Fruit fly (Drosophila melanogaster) whole organism, prepupa: ENCODE results near the gene Reg-2.

Experiments
- CG10631 ChIP-seq: fragments of 200-800 bp; sonication (Bioruptor generic); optimal IDR thresholded peaks from 2 replicates; lab custom pipeline; 2016; ENCODE audit warnings: missing biosample characterization, missing genetic modification characterization
- CG10669 ChIP-seq: fragments of 200-800 bp; sonication (Bioruptor generic); optimal IDR thresholded peaks from 3 replicates; lab custom pipeline; 2018; ENCODE audit warnings: missing biosample characterization, mild to moderate bottlenecking, missing genetic modification characterization, moderate library complexity
- CG11294 ChIP-seq: fragments of 200-800 bp; sonication (Bioruptor generic); IDR thresholded peaks from 2 replicates; pipeline ENCODE4 v1.3.6; 2022; ENCODE audit warnings: missing biosample characterization, missing genetic modification characterization
- CG11762 ChIP-seq: fragments of 200-800 bp; sonication (Bioruptor generic); optimal IDR thresholded peaks from 3 replicates; lab custom pipeline; 2016; ENCODE audit warnings: missing biosample characterization, missing genetic modification characterization; ENCODE audit not compliant: insufficient read depth
- CG11902 ChIP-seq: fragments of 200-800 bp; sonication (Bioruptor generic); optimal IDR thresholded peaks from 3 replicates; lab custom pipeline; 2016; ENCODE audit warnings: missing biosample characterization, missing genetic modification characterization
- CG15336 ChIP-seq: fragments of 200-800 bp; sonication (Bioruptor generic); IDR thresholded peaks from 2 replicates; pipeline ENCODE4 v1.3.6; 2022; ENCODE audit warnings: missing biosample characterization, missing genetic modification characterization
- CG1621 ChIP-seq: fragments of 200-800 bp; sonication (Bioruptor generic); optimal IDR thresholded peaks from 3 replicates; lab custom pipeline; 2018; ENCODE audit warnings: missing biosample characterization, mild to moderate bottlenecking, missing genetic modification characterization
- CG16779 ChIP-seq: fragments of 200-800 bp; sonication (Bioruptor generic); optimal IDR thresholded peaks from 3 replicates; lab custom pipeline; 2017; ENCODE audit warnings: missing biosample characterization, mild to moderate bottlenecking, missing genetic modification characterization
- CG3032 ChIP-seq: fragments of 200-800 bp; optimal IDR thresholded peaks from 2 replicates; lab custom pipeline; 2019; ENCODE audit warnings: missing biosample characterization, mild to moderate bottlenecking, missing genetic modification characterization, moderate library complexity
- CG31627 ChIP-seq: fragments of 200-800 bp; sonication (Bioruptor generic); optimal IDR thresholded peaks from 3 replicates; lab custom pipeline; 2016; ENCODE audit warnings: missing biosample characterization, missing genetic modification characterization
- CG32006 ChIP-seq: fragments of 200-800 bp; sonication (Bioruptor generic); optimal IDR thresholded peaks from 3 replicates; lab custom pipeline; 2017; ENCODE audit warnings: missing biosample characterization, mild to moderate bottlenecking, missing genetic modification characterization
- CG34406 ChIP-seq: fragments of 200-800 bp; sonication (Bioruptor generic); optimal IDR thresholded peaks from 3 replicates; lab custom pipeline; 2016; ENCODE audit warnings: missing biosample characterization, missing genetic modification characterization
- CG3919 ChIP-seq: fragments of 200-800 bp; sonication (Bioruptor generic); optimal IDR thresholded peaks from 3 replicates; lab custom pipeline; 2016; ENCODE audit warnings: missing biosample characterization, missing genetic modification characterization
- CG4318 ChIP-seq: fragments of 200-800 bp; sonication (Bioruptor generic); optimal IDR thresholded peaks from 3 replicates; lab custom pipeline; 2017; ENCODE audit warnings: missing biosample characterization, mild to moderate bottlenecking, missing genetic modification characterization
- CG6792 ChIP-seq: fragments of 200-800 bp; sonication (Bioruptor generic); optimal IDR thresholded peaks from 3 replicates; lab custom pipeline; 2016; ENCODE audit warnings: missing biosample characterization, missing genetic modification characterization
- CG6808 ChIP-seq: fragments of 200-800 bp; sonication (Bioruptor generic); optimal IDR thresholded peaks from 3 replicates; lab custom pipeline; 2017; ENCODE audit warnings: missing biosample characterization, missing genetic modification characterization, mild to moderate bottlenecking, moderate library complexity, missing genetic modification reagents
- CG6854 ChIP-seq: fragments of 200-800 bp; sonication (Bioruptor generic); optimal IDR thresholded peaks from 2 replicates; lab custom pipeline; 2017; ENCODE audit warnings: missing biosample characterization, mild to moderate bottlenecking, missing genetic modification characterization
- CG7368 ChIP-seq: fragments of 200-800 bp; sonication (Bioruptor generic); optimal IDR thresholded peaks from 3 replicates; lab custom pipeline; 2016; ENCODE audit warnings: missing biosample characterization, missing genetic modification characterization
- CG8119 ChIP-seq: fragments of 200-800 bp; sonication (Bioruptor generic); IDR thresholded peaks from 3 replicates; pipeline ENCODE4 v1.3.6; 2022; ENCODE audit warnings: missing biosample characterization, missing genetic modification characterization
- CG8319 ChIP-seq: fragments of 200-800 bp; sonication (Bioruptor generic); optimal IDR thresholded peaks from 3 replicates; lab custom pipeline; 2016; ENCODE audit warnings: missing biosample characterization, missing genetic modification characterization
- CG8632 ChIP-seq: fragments of 200-800 bp; sonication (Bioruptor generic); optimal IDR thresholded peaks from 3 replicates; lab custom pipeline; 2016; ENCODE audit warnings: missing biosample characterization, missing genetic modification characterization
- CG9139 ChIP-seq: fragments of 200-800 bp; sonication (Bioruptor generic); optimal IDR thresholded peaks from 3 replicates; lab custom pipeline; 2017; ENCODE audit warnings: missing biosample characterization, mild to moderate bottlenecking, missing genetic modification characterization
- Eip75B ChIP-seq: fragments of 200-800 bp; sonication (Bioruptor generic); optimal IDR thresholded peaks from 3 replicates; lab custom pipeline; 2016; ENCODE audit warnings: missing biosample characterization, missing genetic modification characterization
- Eip93F ChIP-seq: fragments of 200-800 bp; sonication (Bioruptor generic); optimal IDR thresholded peaks from 2 replicates; lab custom pipeline; 2016; ENCODE audit warnings: missing biosample characterization, mild to moderate bottlenecking, missing genetic modification characterization
- Ets21C ChIP-seq: fragments of 200-800 bp; sonication (Bioruptor generic); optimal IDR thresholded peaks from 3 replicates; lab custom pipeline; 2016; ENCODE audit warnings: missing biosample characterization, missing genetic modification characterization
- Ets96B ChIP-seq: fragments of 200-800 bp; optimal IDR thresholded peaks from 2 replicates; lab custom pipeline; 2019; ENCODE audit warnings: missing biosample characterization, mild to moderate bottlenecking, missing genetic modification characterization, moderate library complexity
- Gug ChIP-seq: fragments of 200-800 bp; sonication (Bioruptor generic); IDR thresholded peaks from 2 replicates; pipeline ENCODE4 v1.3.6; 2022; ENCODE audit warnings: missing biosample characterization, missing genetic modification characterization
- Hr38 ChIP-seq: sonication (Bioruptor generic); optimal IDR thresholded peaks from 2 replicates; lab custom pipeline; 2016; ENCODE audit warnings: missing biosample characterization, missing genetic modification characterization
- Lpt ChIP-seq: fragments of 200-800 bp; sonication (Bioruptor generic); optimal IDR thresholded peaks from 3 replicates; lab custom pipeline; 2016; ENCODE audit warnings: missing biosample characterization, missing genetic modification characterization
- Met ChIP-seq: fragments of 200-800 bp; sonication (Bioruptor generic); optimal IDR thresholded peaks from 3 replicates; lab custom pipeline; 2016; ENCODE audit warnings: missing biosample characterization, missing genetic modification characterization
- OdsH ChIP-seq: fragments of 200-800 bp; sonication (Bioruptor generic); optimal IDR thresholded peaks from 3 replicates; lab custom pipeline; 2016; ENCODE audit warnings: missing biosample characterization, missing genetic modification characterization
- Smox ChIP-seq: fragments of 200-800 bp; sonication (Bioruptor generic); optimal IDR thresholded peaks from 3 replicates; lab custom pipeline; 2016; ENCODE audit warnings: missing biosample characterization, missing genetic modification characterization
- Sox102F ChIP-seq: fragments of 200-800 bp; sonication (Bioruptor generic); optimal IDR thresholded peaks from 2 replicates; lab custom pipeline; 2016; ENCODE audit warnings: missing biosample characterization, mild to moderate bottlenecking, missing genetic modification characterization
- Sox14 ChIP-seq: fragments of 200-800 bp; sonication (Bioruptor generic); optimal IDR thresholded peaks from 3 replicates; lab custom pipeline; 2016; ENCODE audit warnings: missing biosample characterization, missing genetic modification characterization
- Sox15 ChIP-seq: fragments of 200-800 bp; sonication (Bioruptor generic); optimal IDR thresholded peaks from 3 replicates; lab custom pipeline; 2016; ENCODE audit warnings: missing biosample characterization, missing genetic modification characterization
- achi ChIP-seq: fragments of 200-800 bp; sonication (Bioruptor generic); optimal IDR thresholded peaks from 3 replicates; lab custom pipeline; 2016; ENCODE audit warnings: missing biosample characterization, missing genetic modification characterization
- acj6 ChIP-seq: fragments of 200-800 bp; sonication (Bioruptor generic); optimal IDR thresholded peaks from 3 replicates; lab custom pipeline; 2016; ENCODE audit warnings: missing biosample characterization, missing genetic modification characterization
- cyc ChIP-seq: fragments of 200-800 bp; sonication (Bioruptor generic); optimal IDR thresholded peaks from 3 replicates; lab custom pipeline; 2016; ENCODE audit warnings: missing biosample characterization, missing genetic modification characterization
- dsx ChIP-seq: fragments of 200-800 bp; optimal IDR thresholded peaks from 3 replicates; lab custom pipeline; 2019; ENCODE audit warnings: missing biosample characterization, mild to moderate bottlenecking, missing genetic modification characterization, moderate library complexity; ENCODE audit not compliant: poor library complexity, severe bottlenecking
- eg ChIP-seq: fragments of 200-800 bp; sonication (Bioruptor generic); IDR thresholded peaks from 3 replicates; pipeline ENCODE4 v1.3.6; 2022; ENCODE audit warnings: missing biosample characterization, missing genetic modification characterization
- esn ChIP-seq: fragments of 200-800 bp; sonication (Bioruptor generic); optimal IDR thresholded peaks from 2 replicates; lab custom pipeline; 2016; ENCODE audit warnings: missing biosample characterization, mild to moderate bottlenecking, missing genetic modification characterization, moderate library complexity
- fd85E ChIP-seq: fragments of 200-800 bp; sonication (Bioruptor generic); optimal IDR thresholded peaks from 3 replicates; lab custom pipeline; 2016; ENCODE audit warnings: missing biosample characterization, missing genetic modification characterization
- fkh ChIP-seq: fragments of 200-800 bp; sonication (Bioruptor generic); optimal IDR thresholded peaks from 3 replicates; lab custom pipeline; 2017; ENCODE audit warnings: missing biosample characterization, mild to moderate bottlenecking, missing genetic modification characterization, moderate library complexity
- lz ChIP-seq: fragments of 200-800 bp; sonication (Bioruptor generic); optimal IDR thresholded peaks from 3 replicates; lab custom pipeline; 2016; ENCODE audit warnings: missing biosample characterization, missing genetic modification characterization
- net ChIP-seq: fragments of 200-800 bp; sonication (Bioruptor generic); optimal IDR thresholded peaks from 3 replicates; lab custom pipeline; 2016; ENCODE audit warnings: missing biosample characterization, missing genetic modification characterization
- pdm3 ChIP-seq: fragments of 200-800 bp; sonication (Bioruptor generic); optimal IDR thresholded peaks from 3 replicates; lab custom pipeline; 2016; ENCODE audit warnings: missing biosample characterization, missing genetic modification characterization
- salr ChIP-seq, 2 experiments: fragments of 200-800 bp; sonication (Bioruptor generic); optimal IDR thresholded peaks; 3 replicates each; lab custom pipeline; 2016 to 2018; ENCODE audit warnings: missing biosample characterization in 2 of 2, missing genetic modification characterization in 2 of 2, mild to moderate bottlenecking in 1 of 2
- spab ChIP-seq: fragments of 200-800 bp; sonication (Bioruptor generic); optimal IDR thresholded peaks from 2 replicates; lab custom pipeline; 2017; ENCODE audit warnings: missing biosample characterization, mild to moderate bottlenecking, missing genetic modification characterization, missing genetic modification reagents
- ss ChIP-seq, 2 experiments: fragments of 200-800 bp; sonication (Bioruptor generic); optimal IDR thresholded peaks; 2 replicates in 1 of 2; 3 replicates in 1 of 2; lab custom pipeline; 2017 to 2018; ENCODE audit warnings: mild to moderate bottlenecking in 2 of 2, missing biosample characterization in 2 of 2, missing genetic modification characterization in 2 of 2, moderate library complexity in 1 of 2
- topi ChIP-seq: fragments of 200-800 bp; sonication (Bioruptor generic); optimal IDR thresholded peaks from 3 replicates; lab custom pipeline; 2016; ENCODE audit warnings: missing biosample characterization, missing genetic modification characterization
- vri ChIP-seq: fragments of 200-800 bp; sonication (Bioruptor generic); optimal IDR thresholded peaks from 3 replicates; lab custom pipeline; 2016; ENCODE audit warnings: missing biosample characterization, mild to moderate bottlenecking, missing genetic modification characterization

The Reg-2 gene

dm6 chr3L:629916-630663 is 23.7 kb upstream of the Reg-2 start:
- TF ChIP-seq Sox15 (GFP tag; lab: Kevin White, UChicago) (no peak), CG6792 (GFP tag; lab: Kevin White, UChicago) (no peak), CG11902 (GFP tag; lab: Kevin White, UChicago) (no peak), Eip75B (peak; percentile 21), vri (GFP tag; lab: Kevin White, UChicago) (peak; percentile 24), esn (GFP tag; lab: Kevin White, UChicago) (peak; percentile 43), CG10669 (GFP tag; lab: Kevin White, UChicago) (peak; percentile 8), CG11762 (GFP tag; lab: Kevin White, UChicago) (no peak), lz (GFP tag; lab: Kevin White, UChicago) (peak; percentile 41), salr (GFP tag; optimal IDR thresholded peaks at IDR 0.05; lab: Kevin White, UChicago) (peak in 1 of 2 experiments; percentile 33), Met (peak; percentile 56), dsx (no peak), fkh (no peak), Ets96B (tag; lab: Kevin White, UChicago) (no peak), CG16779 (tag; lab: Kevin White, UChicago) (peak; percentile 41), cyc (GFP tag; lab: Kevin White, UChicago) (peak; percentile 7), Lpt (GFP tag; lab: Kevin White, UChicago) (no peak), net (peak; percentile 3), Sox102F (GFP tag; lab: Kevin White, UChicago) (peak; percentile 52), acj6 (GFP tag; lab: Kevin White, UChicago) (peak; percentile 47), Gug (GFP tag; lab: Robert Waterston, UW) (no peak), OdsH (GFP tag; lab: Kevin White, UChicago) (peak; percentile 48), CG9139 (GFP tag; lab: Kevin White, UChicago) (peak; percentile 5), CG31627 (GFP tag; lab: Kevin White, UChicago) (peak; percentile 25), CG11294 (GFP tag; lab: Robert Waterston, UW) (peak; percentile 12; the same call in 1 of the 2 replicates), topi (GFP tag; lab: Kevin White, UChicago) (peak; percentile 22), Smox (GFP tag; lab: Kevin White, UChicago) (peak; percentile 45), spab (GFP tag; lab: Kevin White, UChicago) (no peak), CG6854 (GFP tag; lab: Kevin White, UChicago) (peak; percentile 41), CG34406 (GFP tag; lab: Kevin White, UChicago) (no peak), eg (GFP tag; lab: Robert Waterston, UW) (peak; percentile 57), CG3919 (peak; percentile 10), CG15336 (GFP tag; lab: Robert Waterston, UW) (no peak), pdm3 (GFP tag; lab: Kevin White, UChicago) (peak; percentile 39), CG32006 (peak; percentile 13), CG8119 (GFP tag; lab: Robert Waterston, UW) (peak; percentile 41; the same call in 1 of the 3 replicates), CG1621 (tag; lab: Kevin White, UChicago) (no peak), CG10631 (GFP tag; lab: Kevin White, UChicago) (peak; percentile 7), Eip93F (GFP tag; lab: Kevin White, UChicago) (no peak), CG6808 (GFP tag; lab: Kevin White, UChicago) (no peak), CG7368 (GFP tag; lab: Kevin White, UChicago) (peak; percentile 16), achi (peak; percentile 37), CG4318 (no peak), Sox14 (GFP tag; lab: Kevin White, UChicago) (no peak), CG8319 (GFP tag; lab: Kevin White, UChicago) (no peak), CG8632 (GFP tag; lab: Kevin White, UChicago) (peak; percentile 19), ss (GFP tag; optimal IDR thresholded peaks at IDR 0.05; lab: Kevin White, UChicago) (peak in 1 of 2 experiments; percentile 52), Ets21C (GFP tag; lab: Kevin White, UChicago) (no peak), CG3032 (tag; lab: Kevin White, UChicago) (no peak), fd85E (GFP tag; lab: Kevin White, UChicago) (no peak), Hr38 (no peak)
